Fruit fly (Drosophila melanogaster) whole organism, embryonic: ENCODE data around the gene Rdl.

Experiments
- Bgb ChIP-seq: fragments of 200-800 bp; sonication (Bioruptor generic); IDR thresholded peaks from 2 replicates; pipeline ENCODE4 v1.3.6; 2022; ENCODE audit warnings: missing biosample characterization, missing genetic modification characterization; ENCODE audit not compliant: partially characterized antibody
- Blimp-1 ChIP-seq: fragments of 200-800 bp; sonication (Bioruptor generic); optimal IDR thresholded peaks from 3 replicates; lab custom pipeline; 2018; ENCODE audit warnings: missing biosample characterization, missing genetic modification characterization, mild to moderate bottlenecking, moderate library complexity, missing genetic modification reagents
- CG11696 ChIP-seq: fragments of 200-800 bp; sonication (Bioruptor generic); IDR thresholded peaks from 2 replicates; pipeline ENCODE4 v1.3.6; 2022; ENCODE audit warnings: missing biosample characterization, missing genetic modification characterization
- CG13894 ChIP-seq: fragments of 200-800 bp; sonication (Bioruptor generic); optimal IDR thresholded peaks from 3 replicates; lab custom pipeline; 2018; ENCODE audit warnings: missing biosample characterization, mild to moderate bottlenecking, missing genetic modification characterization, moderate library complexity
- CG14014 ChIP-seq: fragments of 200-800 bp; sonication (Bioruptor generic); IDR thresholded peaks from 2 replicates; pipeline ENCODE4 v1.3.6; 2022; ENCODE audit warnings: missing biosample characterization, missing genetic modification characterization
- CG14710 ChIP-seq: fragments of 200-800 bp; sonication (Bioruptor generic); optimal IDR thresholded peaks from 3 replicates; lab custom pipeline; 2019; ENCODE audit warnings: missing biosample characterization, mild to moderate bottlenecking, missing genetic modification characterization, moderate library complexity
- CG17328 ChIP-seq: fragments of 200-800 bp; sonication (Bioruptor generic); IDR thresholded peaks from 2 replicates; pipeline ENCODE4 v1.3.6; 2022; ENCODE audit warnings: missing biosample characterization, missing genetic modification characterization
- CG2199 ChIP-seq: fragments of 200-800 bp; sonication (Bioruptor generic); IDR thresholded peaks from 3 replicates; pipeline ENCODE4 v1.3.6; 2022; ENCODE audit warnings: missing biosample characterization, missing genetic modification characterization
- CG31365 ChIP-seq: fragments of 200-800 bp; sonication (Bioruptor generic); optimal IDR thresholded peaks from 2 replicates; lab custom pipeline; 2018; ENCODE audit warnings: missing biosample characterization, mild to moderate bottlenecking, missing genetic modification characterization
- CG3163 ChIP-seq: fragments of 200-800 bp; sonication (Bioruptor generic); optimal IDR thresholded peaks from 3 replicates; lab custom pipeline; 2016; ENCODE audit warnings: missing biosample characterization, missing genetic modification characterization
- CG34224 ChIP-seq: fragments of 200-800 bp; sonication (Bioruptor generic); IDR thresholded peaks from 3 replicates; pipeline ENCODE4 v1.3.6; 2022; ENCODE audit warnings: missing biosample characterization, missing genetic modification characterization; ENCODE audit not compliant: partially characterized antibody
- CG34376 ChIP-seq: fragments of 200-800 bp; sonication (Bioruptor generic); optimal IDR thresholded peaks from 2 replicates; lab custom pipeline; 2018; ENCODE audit warnings: missing biosample characterization, mild to moderate bottlenecking, missing genetic modification characterization
- CG34422 ChIP-seq: fragments of 200-800 bp; sonication (Bioruptor generic); IDR thresholded peaks from 3 replicates; pipeline ENCODE4 v1.3.6; 2022; ENCODE audit warnings: missing biosample characterization, missing genetic modification characterization
- CG3726 ChIP-seq: fragments of 200-800 bp; sonication (Bioruptor generic); IDR thresholded peaks from 3 replicates; pipeline ENCODE4, ENCODE4 v1.3.6; 2022; ENCODE audit warnings: missing biosample characterization, missing genetic modification characterization
- CG42726 ChIP-seq: fragments of 200-800 bp; sonication (Bioruptor generic); IDR thresholded peaks from 2 replicates; pipeline ENCODE4 v1.3.6; 2022; ENCODE audit warnings: missing biosample characterization, missing genetic modification characterization; ENCODE audit not compliant: partially characterized antibody
- CG4404 ChIP-seq: fragments of 200-800 bp; sonication (Bioruptor generic); IDR thresholded peaks from 2 replicates; pipeline ENCODE4 v1.3.6; 2022; ENCODE audit warnings: missing biosample characterization, missing genetic modification characterization
- CG6791 ChIP-seq: fragments of 200-800 bp; sonication (Bioruptor generic); IDR thresholded peaks from 3 replicates; pipeline ENCODE4 v1.3.6; 2022; ENCODE audit warnings: missing biosample characterization, missing genetic modification characterization; ENCODE audit not compliant: partially characterized antibody
- CG8388 ChIP-seq: fragments of 200-800 bp; sonication (Bioruptor generic); optimal IDR thresholded peaks from 2 replicates; lab custom pipeline; 2019; ENCODE audit warnings: missing biosample characterization, mild to moderate bottlenecking, missing genetic modification characterization, moderate library complexity
- CG8478 ChIP-seq: fragments of >200 bp; optimal IDR thresholded peaks from 2 replicates; lab custom pipeline; 2018
- E2f2 ChIP-seq: fragments of 200-800 bp; sonication (Bioruptor generic); IDR thresholded peaks from 2 replicates; pipeline ENCODE4 v1.3.6; 2022; ENCODE audit warnings: missing biosample characterization, missing genetic modification characterization
- ERR ChIP-seq: fragments of 200-800 bp; sonication (Bioruptor generic); optimal IDR thresholded peaks from 2 replicates; lab custom pipeline; 2016; ENCODE audit warnings: missing biosample characterization, missing genetic modification characterization
- Eip74EF ChIP-seq, 2 experiments: fragments of 200-800 bp in 1 of 2; fragments of >200 bp in 1 of 2; sonication (Bioruptor generic) in 1 of 2; optimal IDR thresholded peaks; 2 replicates each; lab custom pipeline; 2017 to 2019; ENCODE audit warnings: missing biosample characterization in 2 of 2, missing genetic modification characterization in 2 of 2, mild to moderate bottlenecking in 1 of 2, moderate library complexity in 1 of 2
- Elba2 ChIP-seq: fragments of 200-800 bp; sonication (Bioruptor generic); optimal IDR thresholded peaks from 3 replicates; lab custom pipeline; 2016; ENCODE audit warnings: missing biosample characterization, missing genetic modification characterization
- H2.0 ChIP-seq: fragments of 200-800 bp; sonication (Bioruptor generic); IDR thresholded peaks from 2 replicates; pipeline ENCODE4 v1.3.6; 2022; ENCODE audit warnings: missing biosample characterization, missing genetic modification characterization
- HmgD ChIP-seq: fragments of 200-800 bp; sonication (Bioruptor generic); optimal IDR thresholded peaks from 3 replicates; lab custom pipeline; 2016; ENCODE audit warnings: missing biosample characterization, missing genetic modification characterization
- HmgZ ChIP-seq: fragments of 200-800 bp; sonication (Bioruptor generic); optimal IDR thresholded peaks from 2 replicates; lab custom pipeline; 2018; ENCODE audit warnings: missing biosample characterization, mild to moderate bottlenecking, missing genetic modification characterization
- MBD-R2 ChIP-seq: fragments of 200-800 bp; sonication (Bioruptor generic); IDR thresholded peaks from 2 replicates; pipeline ENCODE4 v1.3.6; 2022; ENCODE audit warnings: missing biosample characterization, missing genetic modification characterization
- Mad ChIP-seq: fragments of 200-800 bp; sonication (Bioruptor generic); optimal IDR thresholded peaks from 2 replicates; lab custom pipeline; 2016; ENCODE audit warnings: missing biosample characterization, missing genetic modification characterization
- Med ChIP-seq: fragments of 200-800 bp; sonication (Bioruptor generic); peaks from one replicate; lab custom pipeline; 2016; ENCODE audit warnings: missing biosample characterization, missing genetic modification characterization, mild to moderate bottlenecking, inconsistent platforms, moderate library complexity
- Meics ChIP-seq: fragments of 200-800 bp; sonication (Bioruptor generic); optimal IDR thresholded peaks from 2 replicates; lab custom pipeline; 2017; ENCODE audit warnings: missing biosample characterization, mild to moderate bottlenecking, missing genetic modification characterization
- Rx ChIP-seq: fragments of 200-800 bp; sonication (Bioruptor generic); IDR thresholded peaks from 2 replicates; pipeline ENCODE4 v1.3.6; 2022; ENCODE audit warnings: missing biosample characterization, missing genetic modification characterization
- Ssrp ChIP-seq: fragments of 200-800 bp; sonication (Bioruptor generic); optimal IDR thresholded peaks from 2 replicates; lab custom pipeline; 2018; ENCODE audit warnings: missing biosample characterization, mild to moderate bottlenecking, missing genetic modification characterization, moderate library complexity
- YL-1 ChIP-seq: fragments of 200-800 bp; sonication (Bioruptor generic); optimal IDR thresholded peaks from 3 replicates; lab custom pipeline; 2017; ENCODE audit warnings: missing biosample characterization, mild to moderate bottlenecking, missing genetic modification characterization
- ci ChIP-seq: fragments of 200-800 bp; sonication (Bioruptor generic); IDR thresholded peaks from 3 replicates; pipeline ENCODE4 v1.3.6; 2022; ENCODE audit warnings: missing biosample characterization, missing genetic modification characterization
- crp ChIP-seq, 2 experiments: fragments of 200-800 bp; sonication (Bioruptor generic); optimal IDR thresholded peaks; 2 replicates in 1 of 2; 3 replicates in 1 of 2; lab custom pipeline; 2017; ENCODE audit warnings: missing biosample characterization in 2 of 2, missing genetic modification characterization in 2 of 2, mild to moderate bottlenecking in 1 of 2, moderate library complexity in 1 of 2
- dysf ChIP-seq: fragments of 200-800 bp; sonication (Bioruptor generic); IDR thresholded peaks from 3 replicates; pipeline ENCODE4 v1.3.6; 2022; ENCODE audit warnings: missing biosample characterization, missing genetic modification characterization
- hkb ChIP-seq, 2 experiments: fragments of 200-800 bp in 1 of 2; fragments of >200 bp in 1 of 2; sonication (Bioruptor generic) in 1 of 2; IDR thresholded peaks in 1 of 2; optimal IDR thresholded peaks in 1 of 2; 2 replicates each; pipeline versions ENCODE4 v1.3.6 to Lab custom; 2017 to 2022; ENCODE audit warnings: missing biosample characterization in 1 of 2, missing genetic modification characterization in 1 of 2
- insv ChIP-seq, 2 experiments: fragments of 200-800 bp; sonication (Bioruptor generic); optimal IDR thresholded peaks; 3 replicates each; lab custom pipeline; 2016 to 2018; ENCODE audit warnings: missing biosample characterization in 2 of 2, missing genetic modification characterization in 2 of 2
- lov ChIP-seq, 2 experiments: fragments of 200-800 bp in 1 of 2; fragments of >200 bp in 1 of 2; sonication (Bioruptor generic) in 1 of 2; IDR thresholded peaks in 1 of 2; optimal IDR thresholded peaks in 1 of 2; 2 replicates in 1 of 2; 3 replicates in 1 of 2; pipeline versions ENCODE4 v1.3.6 to Lab custom; 2017 to 2022; ENCODE audit warnings: missing biosample characterization in 1 of 2, missing genetic modification characterization in 1 of 2
- nerfin-1 ChIP-seq: fragments of 200-800 bp; sonication (Bioruptor generic); optimal IDR thresholded peaks from 3 replicates; lab custom pipeline; 2019; ENCODE audit warnings: missing biosample characterization, mild to moderate bottlenecking, missing genetic modification characterization, moderate library complexity
- nmo ChIP-seq: fragments of 200-800 bp; sonication (Bioruptor generic); optimal IDR thresholded peaks from 2 replicates; lab custom pipeline; 2018; ENCODE audit warnings: missing biosample characterization, mild to moderate bottlenecking, missing genetic modification characterization, moderate library complexity
- oc ChIP-seq: fragments of 200-800 bp; sonication (Bioruptor generic); optimal IDR thresholded peaks from 2 replicates; lab custom pipeline; 2018; ENCODE audit warnings: missing biosample characterization, mild to moderate bottlenecking, missing genetic modification characterization, moderate library complexity
- pho ChIP-seq: fragments of 200-800 bp; sonication (Bioruptor generic); optimal IDR thresholded peaks from 2 replicates; lab custom pipeline; 2016; ENCODE audit warnings: missing biosample characterization, missing genetic modification characterization
- pzg ChIP-seq: fragments of 200-800 bp; sonication (Bioruptor generic); optimal IDR thresholded peaks from 3 replicates; lab custom pipeline; 2018; ENCODE audit warnings: missing biosample characterization, mild to moderate bottlenecking, missing genetic modification characterization, moderate library complexity
- sens ChIP-seq: fragments of 200-800 bp; sonication (Bioruptor generic); peaks from one replicate; lab custom pipeline; 2016; ENCODE audit warnings: missing biosample characterization, missing genetic modification characterization
- tll ChIP-seq, 2 experiments: fragments of 200-800 bp in 1 of 2; fragments of >200 bp in 1 of 2; sonication (Bioruptor generic) in 1 of 2; optimal IDR thresholded peaks; 2 replicates each; lab custom pipeline; 2017 to 2019; ENCODE audit warnings: missing biosample characterization in 2 of 2, missing genetic modification characterization in 2 of 2, mild to moderate bottlenecking in 1 of 2, moderate library complexity in 1 of 2
- tup ChIP-seq: fragments of 200-800 bp; sonication (Bioruptor generic); optimal IDR thresholded peaks from 2 replicates; lab custom pipeline; 2016; ENCODE audit warnings: missing biosample characterization, mild to moderate bottlenecking, missing genetic modification characterization, moderate library complexity
- usp ChIP-seq: fragments of >200 bp; optimal IDR thresholded peaks from 2 replicates; lab custom pipeline; 2017; ENCODE audit warnings: missing biosample characterization, missing genetic modification characterization

The Rdl gene

DNA sequence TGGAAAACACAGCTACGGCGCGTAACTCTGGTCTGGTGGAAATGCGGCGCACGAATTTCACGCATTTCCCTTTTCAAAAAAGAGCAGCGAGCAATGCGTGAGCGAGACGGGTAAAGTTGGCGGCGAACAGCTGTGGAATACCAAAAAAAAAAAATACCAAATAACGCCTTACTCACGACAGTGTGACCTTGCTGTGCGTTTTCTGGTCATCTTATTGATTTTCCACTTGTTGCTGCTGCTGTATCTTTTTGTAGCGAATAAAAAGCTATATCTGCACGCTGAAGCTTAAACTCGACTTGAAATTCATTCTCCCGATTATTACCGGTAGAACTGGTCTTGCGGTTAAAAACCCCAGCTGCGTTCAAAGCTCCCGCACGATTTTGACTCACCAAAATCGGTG, 47.6 kb downstream of the Rdl start, which contains the start of the genes bol and Dhpr (continued):
- TF ChIP-seq ci (GFP tag; lab: Robert Waterston, UW) (peak; percentile 67; the same call in 2 of the 3 replicates), Mad (GFP tag; lab: Kevin White, UChicago) (peak; percentile 0), pho (GFP tag; lab: Kevin White, UChicago) (peak; percentile 14), CG14014 (GFP tag; lab: Robert Waterston, UW) (0 out of 2 replicates have a peak, but pooled peaks have one; percentile 6), YL-1 (GFP tag; lab: Kevin White, UChicago) (peak; percentile 62), dysf (0 out of 3 replicates have a peak, but pooled peaks have one; percentile 27), lov (optimal IDR thresholded peaks at IDR 0.05; lab: Kevin White, UChicago) (no peak), lov (GFP tag; IDR thresholded peaks at IDR 0.05; lab: Robert Waterston, UW) (peak; percentile 59; the same call in 1 of the 3 replicates), Elba2 (GFP tag; lab: Kevin White, UChicago) (no peak), nerfin-1 (tag; lab: Kevin White, UChicago) (peak; percentile 2), HmgD (GFP tag; lab: Kevin White, UChicago) (peak; percentile 75), tup (GFP tag; lab: Kevin White, UChicago) (no peak), ERR (GFP tag; lab: Kevin White, UChicago) (no peak), CG34376 (GFP tag; lab: Kevin White, UChicago) (peak; percentile 52), usp (GFP tag; lab: Kevin White, UChicago) (no peak), hkb (optimal IDR thresholded peaks at IDR 0.05; lab: Kevin White, UChicago) (no peak), hkb (GFP tag; IDR thresholded peaks at IDR 0.05; lab: Robert Waterston, UW) (peak; percentile 33; the same call in 1 of the 2 replicates), crp (GFP tag; optimal IDR thresholded peaks at IDR 0.05; lab: Kevin White, UChicago) (peak; percentile 76 to 97), Meics (GFP tag; lab: Kevin White, UChicago) (peak; percentile 3), CG42726 (GFP tag; lab: Robert Waterston, UW) (peak; percentile 48; the same call in 1 of the 2 replicates), E2f2 (GFP tag; lab: Robert Waterston, UW) (peak; percentile 76), pzg (GFP tag; lab: Kevin White, UChicago) (peak; percentile 94), Blimp-1 (GFP tag; lab: Kevin White, UChicago) (peak; percentile 66), H2.0 (no peak), Med (peak; percentile 81), CG8388 (GFP tag; lab: Kevin White, UChicago) (no peak), Eip74EF (GFP tag; optimal IDR thresholded peaks at IDR 0.05; lab: Kevin White, UChicago) (no peak), CG8478 (lab: Kevin White, UChicago) (no peak), CG31365 (tag; lab: Kevin White, UChicago) (peak; percentile 22), CG3726 (GFP tag; lab: Robert Waterston, UW) (no peak), Rx (GFP tag; lab: Robert Waterston, UW) (no peak), CG34422 (GFP tag; lab: Robert Waterston, UW) (peak; percentile 70; the same call in 2 of the 3 replicates), CG4404 (GFP tag; lab: Robert Waterston, UW) (no peak), CG3163 (GFP tag; lab: Kevin White, UChicago) (peak; percentile 16), sens (GFP tag; lab: Kevin White, UChicago) (peak; percentile 30), nmo (GFP tag; lab: Kevin White, UChicago) (peak; percentile 52), MBD-R2 (GFP tag; lab: Robert Waterston, UW) (peak; percentile 96), CG11696 (GFP tag; lab: Robert Waterston, UW) (no peak), tll (GFP tag; optimal IDR thresholded peaks at IDR 0.05; lab: Kevin White, UChicago) (peak in 1 of 2 experiments; percentile 3), Ssrp (tag; lab: Kevin White, UChicago) (no peak), insv (GFP tag; optimal IDR thresholded peaks at IDR 0.05; lab: Kevin White, UChicago) (peak in 1 of 2 experiments; percentile 1), CG17328 (peak; percentile 16; the same call in 1 of the 2 replicates), oc (tag; lab: Kevin White, UChicago) (peak; percentile 26), HmgZ (tag; lab: Kevin White, UChicago) (peak; percentile 76), CG34224 (no peak), Bgb (GFP tag; lab: Robert Waterston, UW) (peak; percentile 46; the same call in 1 of the 2 replicates), CG2199 (GFP tag; lab: Robert Waterston, UW) (0 out of 3 replicates have a peak, but pooled peaks have one; percentile 40), CG13894 (tag; lab: Kevin White, UChicago) (peak; percentile 68), CG14710 (tag; lab: Kevin White, UChicago) (peak; percentile 44), CG6791 (0 out of 3 replicates have a peak, but pooled peaks have one; percentile 52)
